Worm (Caenorhabditis elegans) whole organism, young adult: ENCODE data around the gene vha-19.
"Not testable (repeated sequence)": the region's sequence is repeated elsewhere in the genome, so short reads cannot be mapped to it uniquely, and the experiment has no call there.

ENCODE experiments used
- B0019.2 ChIP-seq: fragments of 200-800 bp; sonication (Bioruptor generic); conservative IDR thresholded peaks from 2 replicates; pipeline ENCODE4 v1.3.6; 2022; ENCODE audit warnings: missing genetic modification reagents, missing genetic modification characterization, missing compliant biosample characterization
- B0035.1 ChIP-seq: sonication (generic microtip); optimal IDR thresholded peaks from 2 replicates; lab custom pipeline; 2016; ENCODE audit warnings: missing genetic modification characterization, mild to moderate bottlenecking, missing compliant biosample characterization, missing genotype, missing genetic modification reagents
- B0261.1 ChIP-seq: sonication (generic microtip); optimal IDR thresholded peaks from 2 replicates; lab custom pipeline; 2016; ENCODE audit warnings: mild to moderate bottlenecking, missing genetic modification characterization, moderate library complexity, missing compliant biosample characterization
- F22D6.2 ChIP-seq: sonication (generic microtip); optimal IDR thresholded peaks from 2 replicates; lab custom pipeline; 2016; ENCODE audit warnings: mild to moderate bottlenecking, missing genetic modification characterization, missing compliant biosample characterization
- F33H1.4 ChIP-seq: fragments of 200-800 bp; sonication (Bioruptor generic); IDR thresholded peaks from 2 replicates; pipeline ENCODE4 v1.3.6; 2022; ENCODE audit warnings: missing genetic modification reagents, missing genetic modification characterization, missing compliant biosample characterization
- F37B4.10 ChIP-seq: fragments of 200-800 bp; sonication (Bioruptor generic); IDR thresholded peaks from 2 replicates; pipeline ENCODE4 v1.3.6; 2022; ENCODE audit warnings: missing genetic modification characterization, missing compliant biosample characterization
- F55B11.4 ChIP-seq: sonication (generic microtip); optimal IDR thresholded peaks from 2 replicates; lab custom pipeline; 2016; ENCODE audit warnings: missing compliant biosample characterization, missing genetic modification characterization, borderline replicate concordance; ENCODE audit not compliant: insufficient read depth
- T07F8.4 ChIP-seq: sonication (generic microtip); optimal IDR thresholded peaks from 2 replicates; lab custom pipeline; 2016; ENCODE audit warnings: mild to moderate bottlenecking, missing genetic modification characterization, moderate library complexity, missing compliant biosample characterization
- Y95B8A.8 ChIP-seq: fragments of 200-800 bp; sonication (Bioruptor generic); IDR thresholded peaks from 2 replicates; pipeline ENCODE4 v1.3.6; 2022; ENCODE audit warnings: missing genetic modification reagents, missing genetic modification characterization, missing compliant biosample characterization
- aptf-2 ChIP-seq: fragments of 200-800 bp; sonication (Bioruptor generic); conservative IDR thresholded peaks from 2 replicates; pipeline ENCODE4 v1.3.6; 2022; ENCODE audit warnings: missing genetic modification reagents, missing genetic modification characterization, missing compliant biosample characterization
- atf-7 ChIP-seq: sonication (generic microtip); optimal IDR thresholded peaks from 2 replicates; lab custom pipeline; 2017; ENCODE audit warnings: mild to moderate bottlenecking, missing genetic modification characterization, missing compliant biosample characterization
- athp-1 ChIP-seq: sonication (generic microtip); optimal IDR thresholded peaks from 2 replicates; lab custom pipeline; 2017; ENCODE audit warnings: mild to moderate bottlenecking, missing genetic modification characterization, missing compliant biosample characterization
- attf-6 ChIP-seq: fragments of 200-800 bp; sonication (Bioruptor generic); IDR thresholded peaks from 2 replicates; pipeline ENCODE4 v1.3.6; 2022; ENCODE audit warnings: missing genetic modification reagents, missing genetic modification characterization, missing compliant biosample characterization
- bed-2 ChIP-seq: fragments of 200-800 bp; sonication (Bioruptor generic); IDR thresholded peaks from 2 replicates; pipeline ENCODE4 v1.3.6; 2022; ENCODE audit warnings: missing genetic modification reagents, missing genetic modification characterization, missing compliant biosample characterization
- ceh-58 ChIP-seq: fragments of 200-800 bp; sonication (Bioruptor generic); IDR thresholded peaks from 2 replicates; pipeline ENCODE4 v1.3.6; 2022; ENCODE audit warnings: missing genetic modification characterization, missing compliant biosample characterization
- chd-7 ChIP-seq: sonication (generic microtip); optimal IDR thresholded peaks from 2 replicates; lab custom pipeline; 2016; ENCODE audit warnings: mild to moderate bottlenecking, missing genetic modification characterization, moderate library complexity, missing compliant biosample characterization
- dpl-1 ChIP-seq: fragments of 150-350 bp; optimal IDR thresholded peaks from 2 replicates; lab custom pipeline; 2014; ENCODE audit warnings: missing biosample characterization, missing genetic modification reagents, missing genetic modification characterization
- egl-18 ChIP-seq: fragments of 200-800 bp; sonication (Bioruptor generic); IDR thresholded peaks from 2 replicates; pipeline ENCODE4 v1.3.6; 2022; ENCODE audit warnings: missing genetic modification reagents, missing genetic modification characterization, missing compliant biosample characterization
- egrh-3 ChIP-seq: fragments of 200-800 bp; sonication (Bioruptor generic); IDR thresholded peaks from 2 replicates; pipeline ENCODE4 v1.3.6; 2022; ENCODE audit warnings: missing genetic modification reagents, missing genetic modification characterization, missing compliant biosample characterization
- hmg-1.2 ChIP-seq: fragments of 200-800 bp; sonication (Bioruptor generic); IDR thresholded peaks from 2 replicates; pipeline ENCODE4 v1.3.6; 2022; ENCODE audit warnings: missing genetic modification reagents, missing genetic modification characterization, missing compliant biosample characterization
- let-526 ChIP-seq: fragments of 200-800 bp; sonication (Bioruptor generic); IDR thresholded peaks from 2 replicates; pipeline ENCODE4 v1.3.6; 2022; ENCODE audit warnings: missing genetic modification reagents, missing genetic modification characterization, missing compliant biosample characterization
- lin-40 ChIP-seq: sonication (generic microtip); optimal IDR thresholded peaks from 2 replicates; lab custom pipeline; 2016; ENCODE audit warnings: missing genetic modification characterization, mild to moderate bottlenecking, missing compliant biosample characterization, missing genotype, missing genetic modification reagents
- lir-1 ChIP-seq: fragments of 200-800 bp; sonication (Bioruptor generic); conservative IDR thresholded peaks from 2 replicates; pipeline ENCODE4 v1.3.6; 2022; ENCODE audit warnings: missing genetic modification reagents, missing genetic modification characterization, missing compliant biosample characterization
- madf-6 ChIP-seq: fragments of 200-800 bp; sonication (Bioruptor generic); IDR thresholded peaks from 2 replicates; pipeline ENCODE4 v1.3.6; 2022; ENCODE audit warnings: missing genetic modification reagents, missing genetic modification characterization, missing compliant biosample characterization
- mxl-1 ChIP-seq: sonication (generic microtip); optimal IDR thresholded peaks from 2 replicates; lab custom pipeline; 2016; ENCODE audit warnings: missing genetic modification characterization, missing compliant biosample characterization
- pha-4 ChIP-seq: fragments of 150-350 bp; sonication (generic microtip); optimal IDR thresholded peaks from 2 replicates; lab custom pipeline; 2014; ENCODE audit warnings: missing biosample characterization, missing genetic modification reagents, missing genetic modification characterization
- rpc-1 ChIP-seq, 2 experiments: fragments of 150-350 bp in 1 of 2; sonication (generic microtip) in 1 of 2; optimal IDR thresholded peaks; 2 replicates each; lab custom pipeline; 2014 to 2018; ENCODE audit warnings: missing biosample characterization in 1 of 2, missing genetic modification characterization in 1 of 2, missing genetic modification reagents in 1 of 2, missing genotype in 1 of 2
- sdz-38 ChIP-seq: sonication (generic microtip); optimal IDR thresholded peaks from 2 replicates; lab custom pipeline; 2016; ENCODE audit warnings: missing genotype, missing genetic modification characterization, missing compliant biosample characterization
- snpc-1.1 ChIP-seq: sonication (generic microtip); optimal IDR thresholded peaks from 2 replicates; lab custom pipeline; 2017; ENCODE audit warnings: missing genetic modification characterization, mild to moderate bottlenecking, missing compliant biosample characterization, antibody characterized with exemption, moderate library complexity, missing genotype, missing genetic modification reagents; ENCODE audit not compliant: insufficient read depth
- snpc-1.3 ChIP-seq: sonication (generic microtip); optimal IDR thresholded peaks from 2 replicates; lab custom pipeline; 2017; ENCODE audit warnings: missing genetic modification characterization, mild to moderate bottlenecking, missing compliant biosample characterization, antibody characterized with exemption, moderate library complexity, missing genotype, missing genetic modification reagents; ENCODE audit not compliant: insufficient read depth
- snpc-4 ChIP-seq, 5 experiments: fragments of 150-350 bp in 1 of 5; sonication (generic microtip) in 4 of 5; optimal IDR thresholded peaks; 2 replicates each; lab custom pipeline; 2014 to 2018; ENCODE audit warnings: missing genetic modification characterization in 5 of 5, missing biosample characterization in 3 of 5, antibody characterized with exemption in 2 of 5, mild to moderate bottlenecking in 2 of 5, missing compliant biosample characterization in 2 of 5, missing genotype in 2 of 5, moderate library complexity in 2 of 5, missing genetic modification reagents in 1 of 5
- tbp1 ChIP-seq: fragments of 200-800 bp; sonication (Bioruptor generic); optimal IDR thresholded peaks from 2 replicates; lab custom pipeline; 2018; ENCODE audit warnings: mild to moderate bottlenecking, missing genetic modification characterization, missing compliant biosample characterization
- tbx-9 ChIP-seq: sonication (generic microtip); optimal IDR thresholded peaks from 2 replicates; lab custom pipeline; 2016; ENCODE audit warnings: borderline replicate concordance, missing genetic modification characterization, inconsistent platforms, missing compliant biosample characterization
- unc-130 ChIP-seq: sonication (generic microtip); optimal IDR thresholded peaks from 2 replicates; lab custom pipeline; 2016; ENCODE audit warnings: missing genetic modification reagents, missing genetic modification characterization, missing compliant biosample characterization
- unc-62 ChIP-seq: fragments of 150-350 bp; optimal IDR thresholded peaks from 2 replicates; lab custom pipeline; 2014; ENCODE audit warnings: missing biosample characterization, missing genetic modification reagents, missing genetic modification characterization
- zfh-2 ChIP-seq: fragments of 200-800 bp; sonication (Bioruptor generic); conservative IDR thresholded peaks from 2 replicates; pipeline ENCODE4 v1.3.6; 2022; ENCODE audit warnings: missing genetic modification reagents, missing genetic modification characterization, missing compliant biosample characterization
- zim-3 ChIP-seq: sonication (generic microtip); optimal IDR thresholded peaks from 2 replicates; lab custom pipeline; 2017; ENCODE audit warnings: mild to moderate bottlenecking, missing genetic modification characterization, moderate library complexity, missing compliant biosample characterization
- ztf-25 ChIP-seq: fragments of 200-800 bp; sonication (Bioruptor generic); IDR thresholded peaks from 2 replicates; pipeline ENCODE4 v1.3.6; 2022; ENCODE audit warnings: missing genetic modification reagents, missing genetic modification characterization, missing compliant biosample characterization
- ztf-26 ChIP-seq: sonication (generic microtip); optimal IDR thresholded peaks from 2 replicates; lab custom pipeline; 2017; ENCODE audit warnings: missing genetic modification characterization, missing compliant biosample characterization

Gene vha-19

DNA sequence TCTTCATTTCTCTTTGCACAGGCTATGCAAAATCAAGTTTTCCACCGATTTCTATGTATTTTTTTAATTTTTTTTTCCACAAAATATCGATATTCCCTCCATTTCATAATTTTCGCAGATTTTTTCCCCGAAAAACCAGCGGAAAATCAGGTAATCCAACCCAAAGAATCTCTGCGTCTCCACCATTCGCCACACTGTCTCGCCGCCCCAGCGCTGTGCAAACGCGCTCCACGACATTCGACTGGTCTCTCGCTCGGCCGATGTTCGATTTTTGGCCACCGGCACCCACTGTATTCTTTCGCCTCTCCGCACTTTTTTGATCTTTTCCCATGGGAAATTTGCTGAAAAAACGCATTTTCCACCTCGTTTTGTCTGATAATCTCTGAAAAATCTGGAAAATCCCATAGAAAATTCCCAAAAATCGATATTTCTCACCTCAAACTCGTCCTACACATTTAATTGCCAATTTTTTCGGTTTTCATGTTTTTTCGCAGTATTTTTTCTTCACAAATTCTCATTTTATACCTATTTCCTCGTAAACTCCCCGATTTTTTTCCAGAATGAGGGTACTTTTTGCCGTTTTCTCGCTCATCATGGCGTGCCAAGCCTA, at the start of gene vha-19 (continued):
- TF ChIP-seq rpc-1 (optimal IDR thresholded peaks at IDR 0.05; lab: Kevin White, UChicago) (no peak), rpc-1 (tag; optimal IDR thresholded peaks at IDR 0.05; lab: Kevin White, UChicago) (no peak), zim-3 (tag; lab: Kevin White, UChicago) (no peak), unc-62 (GFP tag; lab: Kevin White, UChicago) (no peak), let-526 (GFP tag; lab: Robert Waterston, UW) (no peak), F33H1.4 (no peak), lin-40 (tag; lab: Kevin White, UChicago) (no peak)

DNA sequence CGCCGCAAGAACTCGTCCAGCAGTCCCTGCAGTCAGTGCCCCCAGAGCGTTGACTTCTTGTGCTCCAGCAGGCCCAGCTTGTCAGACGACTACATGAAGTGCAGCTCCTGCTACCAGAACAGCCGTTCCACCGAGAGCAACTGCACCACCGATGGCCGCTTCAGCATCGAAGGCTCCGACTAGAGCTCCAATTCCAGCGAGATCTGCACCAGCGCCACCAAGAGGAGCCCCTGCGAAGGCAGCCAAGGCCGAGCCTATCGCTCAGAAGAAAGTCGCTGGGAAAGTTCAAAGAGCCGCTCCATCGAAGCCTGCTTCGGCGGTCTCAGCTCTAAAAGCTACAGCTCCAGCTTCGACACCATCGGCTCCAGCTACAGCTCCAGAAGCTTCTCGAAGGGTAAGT, 48.2 kb upstream of the vha-19 start:
- peak; percentile 81 for TF ChIP-seq egrh-3 (GFP tag; lab: Robert Waterston, UW)
- TF ChIP-seq, all 124 proteins: peak for 1; not testable (repeated sequence) for 123

DNA sequence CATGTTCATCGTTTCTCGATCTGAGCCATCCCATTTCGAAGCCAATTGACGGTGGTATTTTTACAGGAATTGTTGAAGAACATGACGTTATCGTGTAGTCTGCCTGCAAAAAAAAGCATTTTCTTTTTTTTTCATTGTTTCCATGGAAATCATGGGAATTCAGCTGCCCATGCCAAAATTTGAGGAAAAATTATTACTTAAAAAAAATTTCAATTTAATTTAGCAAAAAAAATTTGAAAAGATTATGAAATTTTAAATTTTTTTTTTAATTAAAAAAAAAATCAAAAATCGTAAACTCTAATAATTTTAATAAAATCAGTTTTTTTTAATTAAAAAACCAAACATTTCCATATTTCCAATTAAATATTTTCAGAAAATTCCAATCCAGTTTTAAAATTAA, 37.2 kb upstream of the vha-19 start, which contains the start of gene F42A6.5:
Gene F42A6.5 (minus strand): TSS at position 101 of the 400 bp plus-strand sequence.
- not testable (repeated sequence) for TF ChIP-seq zfh-2 (GFP tag; lab: Robert Waterston, UW); ztf-26; bed-2 (GFP tag; lab: Robert Waterston, UW)

DNA sequence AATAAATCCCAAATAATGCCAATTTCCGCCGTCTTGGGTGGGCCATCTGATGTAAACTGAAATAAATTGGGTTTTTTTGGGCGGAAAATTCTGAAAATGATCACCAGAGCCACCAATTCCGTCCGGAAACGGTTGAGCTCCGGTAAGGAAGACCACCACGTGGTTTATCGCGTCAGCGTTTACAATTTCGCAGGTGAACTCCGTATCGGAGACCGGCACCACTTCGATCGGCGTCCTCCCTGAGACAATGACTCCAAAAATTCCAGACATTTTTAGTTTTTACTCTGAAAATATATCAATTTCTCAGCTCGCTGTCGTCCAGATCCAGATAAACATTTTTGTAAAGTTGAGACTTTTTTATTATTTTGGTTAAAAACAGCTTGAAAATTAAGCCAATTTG, 32.4 kb upstream of the vha-19 start, which contains the start of gene F42A6.6:
Gene F42A6.6 (minus strand): TSS at position 289 of the 400 bp plus-strand sequence.
- peak; percentile 15 for TF ChIP-seq tbx-9 (tag; lab: Kevin White, UChicago)
- no peak for TF ChIP-seq F22D6.2 (tag; lab: Kevin White, UChicago)
- peak; percentile 78 for TF ChIP-seq unc-130
- TF ChIP-seq F55B11.4 (tag; lab: Kevin White, UChicago): no peak
- TF ChIP-seq Y95B8A.8 (GFP tag; lab: Robert Waterston, UW): no peak; the same call in 1 of the 2 replicates
- TF ChIP-seq dpl-1 (GFP tag; lab: Kevin White, UChicago): no peak
- no peak for TF ChIP-seq mxl-1 (tag; lab: Kevin White, UChicago)
- no peak for TF ChIP-seq unc-62 (GFP tag; lab: Kevin White, UChicago)
- TF ChIP-seq snpc-4 (GFP tag; optimal IDR thresholded peaks at IDR 0.05; lab: Kevin White, UChicago): peak; percentile 29
- peak in 2 of 4 experiments; percentile 55 to 68 for TF ChIP-seq snpc-4 (tag; optimal IDR thresholded peaks at IDR 0.05; lab: Kevin White, UChicago)
- peak; percentile 57 for TF ChIP-seq B0035.1
- TF ChIP-seq pha-4 (tag; lab: Kevin White, UChicago): no peak
- TF ChIP-seq sdz-38 (tag; lab: Kevin White, UChicago): no peak
- TF ChIP-seq athp-1: peak; percentile 85
- peak; percentile 46 for TF ChIP-seq snpc-1.3
- TF ChIP-seq B0019.2 (GFP tag; lab: Robert Waterston, UW): no peak
- TF ChIP-seq lin-40 (tag; lab: Kevin White, UChicago): peak; percentile 4
- 0 out of 2 replicates have a peak, but pooled peaks have one; percentile 5 for TF ChIP-seq egl-18 (GFP tag; lab: Robert Waterston, UW)
- TF ChIP-seq aptf-2 (GFP tag; lab: Robert Waterston, UW): no peak
- TF ChIP-seq F37B4.10 (GFP tag; lab: Robert Waterston, UW): no peak
- TF ChIP-seq B0261.1 (tag; lab: Kevin White, UChicago): peak; percentile 31
- peak; percentile 67 for TF ChIP-seq F33H1.4
- peak; percentile 88 for TF ChIP-seq chd-7
- TF ChIP-seq let-526 (GFP tag; lab: Robert Waterston, UW): peak; percentile 46; the same call in 1 of the 2 replicates
- no peak for TF ChIP-seq rpc-1 (optimal IDR thresholded peaks at IDR 0.05; lab: Kevin White, UChicago)
- peak; percentile 10 for TF ChIP-seq rpc-1 (tag; optimal IDR thresholded peaks at IDR 0.05; lab: Kevin White, UChicago)
- TF ChIP-seq madf-6: peak; percentile 82
- TF ChIP-seq egrh-3 (GFP tag; lab: Robert Waterston, UW): no peak
- TF ChIP-seq tbp1: peak; percentile 58
- TF ChIP-seq ceh-58 (GFP tag; lab: Robert Waterston, UW): peak; percentile 72; the same call in 1 of the 2 replicates
- TF ChIP-seq attf-6 (GFP tag; lab: Robert Waterston, UW): peak; percentile 86
- 0 out of 2 replicates have a peak, but pooled peaks have one; percentile 39 for TF ChIP-seq lir-1 (GFP tag; lab: Robert Waterston, UW)
- peak; percentile 78 for TF ChIP-seq atf-7 (tag; lab: Kevin White, UChicago)
- TF ChIP-seq ztf-25: 0 out of 2 replicates have a peak, but pooled peaks have one; percentile 53
- no peak for TF ChIP-seq T07F8.4 (tag; lab: Kevin White, UChicago)
- no peak for TF ChIP-seq snpc-1.1
- TF ChIP-seq hmg-1.2 (GFP tag; lab: Robert Waterston, UW): peak; percentile 60
